Worm (Caenorhabditis elegans) whole organism, L3 larva: Measurements from ENCODE around the gene Y47D3A.14.
A peak's percentile ranks its signal among the peaks of the same experiment; 100 is the strongest.

ENCODE experiments used
- ceh-28 ChIP-seq: fragments of 150-350 bp; optimal IDR thresholded peaks from 2 replicates; lab custom pipeline; 2014; ENCODE audit warnings: missing biosample characterization, missing genetic modification reagents, missing genetic modification characterization
- daf-12 ChIP-seq: fragments of 150-350 bp; optimal IDR thresholded peaks from 2 replicates; lab custom pipeline; 2014; ENCODE audit warnings: missing biosample characterization, missing genetic modification reagents, missing genetic modification characterization
- egl-5 ChIP-seq: fragments of 150-350 bp; optimal IDR thresholded peaks from 2 replicates; lab custom pipeline; 2017; ENCODE audit warnings: missing biosample characterization, missing genetic modification reagents, missing genetic modification characterization, inconsistent platforms
- elt-1 ChIP-seq: fragments of 150-350 bp; optimal IDR thresholded peaks from 2 replicates; lab custom pipeline; 2014; ENCODE audit warnings: missing biosample characterization, missing genetic modification characterization
- elt-2 ChIP-seq: sonication (generic microtip); optimal IDR thresholded peaks from 2 replicates; lab custom pipeline; 2016; ENCODE audit warnings: missing genetic modification reagents, mild to moderate bottlenecking, missing genetic modification characterization, missing compliant biosample characterization
- elt-3 ChIP-seq, 3 experiments: fragments of 150-350 bp in 1 of 3; sonication (generic microtip) in 2 of 3; optimal IDR thresholded peaks; 2 replicates in 2 of 3; 4 replicates in 1 of 3; lab custom pipeline; 2014 to 2017; ENCODE audit warnings: missing biosample characterization in 3 of 3, missing genetic modification characterization in 3 of 3
- eor-1 ChIP-seq, 2 experiments: fragments of 150-350 bp; optimal IDR thresholded peaks; 2 replicates each; lab custom pipeline; 2014 to 2018; ENCODE audit warnings: missing biosample characterization in 2 of 2, missing genetic modification characterization in 2 of 2
- fkh-10 ChIP-seq: sonication (generic microtip); optimal IDR thresholded peaks from 2 replicates; lab custom pipeline; 2017; ENCODE audit warnings: missing biosample characterization, missing genetic modification reagents, missing genetic modification characterization
- fkh-2 ChIP-seq: fragments of 150-350 bp; optimal IDR thresholded peaks from 2 replicates; lab custom pipeline; 2014; ENCODE audit warnings: missing biosample characterization, missing genetic modification reagents, missing genetic modification characterization
- hmg-11 ChIP-seq: sonication (generic microtip); optimal IDR thresholded peaks from 2 replicates; lab custom pipeline; 2016; ENCODE audit warnings: missing genetic modification characterization, missing compliant biosample characterization
- jun-1 ChIP-seq: fragments of 150-350 bp; optimal IDR thresholded peaks from 2 replicates; lab custom pipeline; 2014; ENCODE audit warnings: missing biosample characterization, missing genetic modification reagents, missing genetic modification characterization
- lin-15B ChIP-seq: fragments of 150-350 bp; optimal IDR thresholded peaks from 2 replicates; lab custom pipeline; 2014; ENCODE audit warnings: missing biosample characterization, missing genetic modification characterization
- mdl-1 ChIP-seq: fragments of 150-350 bp; optimal IDR thresholded peaks from 2 replicates; lab custom pipeline; 2014; ENCODE audit warnings: missing biosample characterization, missing genetic modification characterization
- mml-1 ChIP-seq: fragments of 150-350 bp; sonication (generic microtip); optimal IDR thresholded peaks from 3 replicates; lab custom pipeline; 2014; ENCODE audit warnings: missing biosample characterization, missing genetic modification characterization
- nfya-1 ChIP-seq: sonication (generic microtip); optimal IDR thresholded peaks from 2 replicates; lab custom pipeline; 2017; ENCODE audit warnings: missing genetic modification characterization, mild to moderate bottlenecking, missing compliant biosample characterization, antibody characterized with exemption, moderate library complexity; ENCODE audit not compliant: insufficient read depth
- nhr-11 ChIP-seq: fragments of 150-350 bp; optimal IDR thresholded peaks from 2 replicates; lab custom pipeline; 2014; ENCODE audit warnings: missing biosample characterization, missing genetic modification characterization
- nhr-12 ChIP-seq: fragments of 150-350 bp; optimal IDR thresholded peaks from 2 replicates; lab custom pipeline; 2014; ENCODE audit warnings: missing biosample characterization, missing genetic modification characterization
- nhr-23 ChIP-seq: fragments of 150-350 bp; optimal IDR thresholded peaks from 2 replicates; lab custom pipeline; 2014; ENCODE audit warnings: missing biosample characterization, missing genetic modification reagents, missing genetic modification characterization
- nhr-25 ChIP-seq: sonication (generic microtip); optimal IDR thresholded peaks from 2 replicates; lab custom pipeline; 2017; ENCODE audit warnings: missing biosample characterization, missing genetic modification characterization
- pha-4 ChIP-seq: fragments of 150-350 bp; optimal IDR thresholded peaks from 2 replicates; lab custom pipeline; 2014; ENCODE audit warnings: missing biosample characterization, missing genetic modification reagents, missing genetic modification characterization
- pqm-1 ChIP-seq: fragments of 150-350 bp; optimal IDR thresholded peaks from 2 replicates; lab custom pipeline; 2017; ENCODE audit warnings: missing biosample characterization, missing genetic modification characterization, inconsistent platforms
- sea-2 ChIP-seq: fragments of 150-350 bp; sonication (generic microtip); optimal IDR thresholded peaks from 4 replicates; lab custom pipeline; 2014; ENCODE audit warnings: missing biosample characterization, missing genetic modification reagents, missing genetic modification characterization
- tbx-2 ChIP-seq: sonication (generic microtip); optimal IDR thresholded peaks from 2 replicates; lab custom pipeline; 2016; ENCODE audit warnings: mild to moderate bottlenecking, missing genetic modification characterization, missing compliant biosample characterization
- unc-39 ChIP-seq: sonication (generic microtip); optimal IDR thresholded peaks from 4 replicates; lab custom pipeline; 2017; ENCODE audit warnings: missing biosample characterization, missing genetic modification characterization
- ztf-11 ChIP-seq: fragments of 150-350 bp; optimal IDR thresholded peaks from 2 replicates; lab custom pipeline; 2014; ENCODE audit warnings: missing biosample characterization, missing genetic modification characterization

Y47D3A.14 gene

DNA sequence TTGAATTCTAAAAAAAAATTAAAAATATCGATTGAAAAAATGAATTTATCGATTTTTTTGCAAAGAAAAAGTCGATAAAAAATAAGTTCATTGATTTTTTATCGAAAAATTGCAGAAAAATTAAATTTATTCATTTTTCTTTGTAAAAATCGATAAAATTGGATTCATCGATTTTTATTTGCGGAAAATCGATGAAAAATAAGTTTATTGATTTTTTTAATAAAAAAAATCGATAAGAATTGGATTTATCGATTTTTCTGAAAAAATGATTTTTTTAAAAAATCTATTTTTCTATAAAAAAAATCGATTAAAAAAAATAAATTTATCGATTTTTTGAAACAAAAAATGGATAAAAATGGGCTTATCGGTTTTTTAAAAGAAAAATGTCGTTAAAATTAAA lies 43.3 kb upstream of the Y47D3A.14 start:
- peak; percentile 97 for TF ChIP-seq ceh-28
- no peak for TF ChIP-seq jun-1 (tag; lab: Kevin White, UChicago)
- TF ChIP-seq, all 47 proteins: peak for 1

- TF ChIP-seq eor-1 (tag; optimal IDR thresholded peaks at IDR 0.05; lab: Kevin White, UChicago) = no peak
- no peak for TF ChIP-seq ztf-11 (tag; lab: Kevin White, UChicago)
These were observed 42.1 kb upstream of the Y47D3A.14 start, which contains the start of gene Y47D3A.21 for ce11 chrIII:11278817-11279216. Gene Y47D3A.21 (minus strand): TSS chrIII:11278917.

DNA sequence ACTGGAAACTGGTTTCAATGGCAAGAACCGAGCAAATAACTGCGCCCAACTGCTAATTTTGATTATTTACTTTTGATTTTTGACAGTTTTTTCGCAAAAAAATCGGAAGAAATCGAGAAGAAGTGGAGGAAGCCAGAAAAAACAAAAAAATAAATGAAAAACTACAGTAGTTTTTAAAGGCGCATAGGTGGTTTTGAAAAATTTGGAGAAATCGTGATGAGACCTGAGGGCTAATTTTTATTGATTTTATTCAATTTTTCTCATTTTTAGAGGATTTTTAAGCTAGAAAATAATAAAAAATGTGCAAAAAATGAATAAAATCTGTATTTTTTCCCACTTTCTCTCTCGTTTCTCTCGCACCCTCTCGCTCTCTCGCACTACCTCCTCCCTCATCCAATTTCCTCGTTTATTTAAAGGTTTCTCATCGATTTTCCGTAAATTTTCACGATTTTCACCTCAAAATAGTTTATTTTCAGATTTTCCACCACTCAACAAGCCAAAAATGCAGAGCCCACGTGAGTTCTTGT lies 38.0 kb upstream of the Y47D3A.14 start, which contains the start of gene Y47D3A.20:
Gene Y47D3A.20 (plus strand): TSS at position 477 of the 527 bp plus-strand sequence.
- TF ChIP-seq hmg-11 (tag; lab: Kevin White, UChicago) (peak; percentile 25), nhr-23 (tag; lab: Kevin White, UChicago) (no peak), nhr-12 (tag; lab: Kevin White, UChicago) (no peak)
- TF ChIP-seq, all 47 proteins: peak for 1

ce11 chrIII:11270795-11271194 lies 34.1 kb upstream of the Y47D3A.14 start, which contains the start of gene obr-1:
Gene obr-1 (minus strand): TSS chrIII:11270895.
- no peak for TF ChIP-seq unc-39 (tag; lab: Kevin White, UChicago)
- TF ChIP-seq elt-2 (tag; lab: Kevin White, UChicago) = peak; percentile 17
- TF ChIP-seq tbx-2 (tag; lab: Kevin White, UChicago) = no peak
- TF ChIP-seq nfya-1 = no peak
- TF ChIP-seq ztf-11 (tag; lab: Kevin White, UChicago) = no peak
- TF ChIP-seq lin-15B = no peak
- TF ChIP-seq mdl-1 (tag; lab: Kevin White, UChicago) = no peak

ce11 chrIII:11269206-11269605 lies 32.5 kb upstream of the Y47D3A.14 start:
- no peak for TF ChIP-seq ceh-28
- TF ChIP-seq pha-4 (tag; lab: Kevin White, UChicago) = no peak
- TF ChIP-seq elt-2 (tag; lab: Kevin White, UChicago) = peak; percentile 38
- no peak for TF ChIP-seq lin-15B
- no peak for TF ChIP-seq ztf-11 (tag; lab: Kevin White, UChicago)
- TF ChIP-seq mml-1 (tag; lab: Kevin White, UChicago) = no peak
- TF ChIP-seq sea-2 = no peak
- no peak for TF ChIP-seq mdl-1 (tag; lab: Kevin White, UChicago)
- no peak for TF ChIP-seq nhr-11
- TF ChIP-seq fkh-2 (tag; lab: Kevin White, UChicago) = no peak
- TF ChIP-seq pqm-1 (tag; lab: Kevin White, UChicago) = peak; percentile 52
- TF ChIP-seq jun-1 (tag; lab: Kevin White, UChicago) = peak; percentile 5
- TF ChIP-seq egl-5 (tag; lab: Kevin White, UChicago) = no peak
- no peak for TF ChIP-seq daf-12

- TF ChIP-seq pha-4 (tag; lab: Kevin White, UChicago) = peak; percentile 23
- TF ChIP-seq elt-2 (tag; lab: Kevin White, UChicago) = peak; percentile 81
- TF ChIP-seq pqm-1 (tag; lab: Kevin White, UChicago) = no peak
- TF ChIP-seq jun-1 (tag; lab: Kevin White, UChicago) = peak; percentile 17
- no peak for TF ChIP-seq ceh-28
- TF ChIP-seq, all 47 proteins: peak for 3
These were observed 31.9 kb upstream of the Y47D3A.14 start for ce11 chrIII:11268532-11268931.

DNA sequence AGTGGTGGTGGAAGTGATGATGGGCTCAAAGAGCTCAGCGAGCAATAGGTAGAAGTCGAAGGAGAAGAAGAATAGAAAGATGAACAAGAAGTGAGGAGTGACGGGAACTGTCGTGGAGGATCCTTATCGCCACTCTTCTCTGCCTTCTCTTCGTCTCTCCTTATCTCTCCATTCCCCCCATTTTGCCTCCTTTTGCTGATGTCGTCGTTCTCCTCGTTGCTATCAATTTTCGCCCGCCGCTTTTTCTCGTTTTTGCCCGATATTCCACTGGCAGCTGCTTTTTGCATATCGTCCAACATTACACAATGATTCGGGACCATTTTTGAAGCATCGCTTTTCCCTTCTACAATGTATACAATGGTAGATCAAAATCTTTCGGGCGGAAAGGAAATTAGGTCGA lies 30.7 kb upstream of the Y47D3A.14 start:
- no peak for TF ChIP-seq fkh-2 (tag; lab: Kevin White, UChicago)
- no peak for TF ChIP-seq fkh-10
- peak in 1 of 3 experiments; percentile 71 for TF ChIP-seq elt-3 (tag; optimal IDR thresholded peaks at IDR 0.05; lab: Kevin White, UChicago)
- peak; percentile 84 for TF ChIP-seq elt-2 (tag; lab: Kevin White, UChicago)

DNA sequence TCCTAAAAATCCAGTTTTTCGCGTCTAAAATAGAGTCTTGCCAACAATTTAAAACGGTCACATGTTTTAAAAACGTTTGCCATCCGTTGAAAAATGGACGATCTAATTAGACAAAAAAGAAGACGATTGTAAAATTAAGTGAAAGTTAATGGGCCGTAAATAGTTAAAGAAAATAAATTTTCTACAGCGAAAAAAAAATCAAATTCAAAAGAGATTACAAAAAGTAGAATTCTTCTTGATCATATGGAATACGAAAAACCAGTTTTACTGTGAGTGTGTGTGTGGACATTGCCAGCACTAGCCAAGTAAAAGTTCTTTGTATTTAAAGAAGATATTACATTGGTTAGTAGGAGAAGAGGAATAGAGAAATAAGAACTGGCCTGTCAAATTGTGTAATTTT lies 25.4 kb upstream of the Y47D3A.14 start:
- TF ChIP-seq elt-3 (tag; optimal IDR thresholded peaks at IDR 0.05; lab: Kevin White, UChicago) = no peak
- peak; percentile 0 for TF ChIP-seq elt-1 (tag; lab: Kevin White, UChicago)
- peak; percentile 16 for TF ChIP-seq nhr-25
